Fruit fly (Drosophila melanogaster) whole organism, embryonic: ENCODE results near the gene CG15449.

Experiments
- Ada2b ChIP-seq: fragments of 200-800 bp; sonication (Bioruptor generic); IDR thresholded peaks from 2 replicates; pipeline ENCODE4 v1.3.6; 2022; ENCODE audit warnings: missing biosample characterization, missing genetic modification characterization
- Asciz ChIP-seq: fragments of 200-800 bp; sonication (Bioruptor generic); optimal IDR thresholded peaks from 2 replicates; lab custom pipeline; 2017; ENCODE audit warnings: missing biosample characterization, mild to moderate bottlenecking, missing genetic modification characterization, missing genetic modification reagents
- B-H1 ChIP-seq: fragments of 200-800 bp; sonication (Bioruptor generic); IDR thresholded peaks from 3 replicates; pipeline ENCODE4 v1.3.6; 2022; ENCODE audit warnings: missing biosample characterization, missing genetic modification characterization
- CG10366 ChIP-seq: fragments of 200-800 bp; sonication (Bioruptor generic); IDR thresholded peaks from 2 replicates; pipeline ENCODE4 v1.3.6; 2022; ENCODE audit warnings: missing biosample characterization, missing genetic modification characterization
- CG10959 ChIP-seq: fragments of 200-800 bp; sonication (Bioruptor generic); IDR thresholded peaks from 2 replicates; pipeline ENCODE4 v1.3.6; 2022; ENCODE audit warnings: missing biosample characterization, missing genetic modification characterization
- CG11456 ChIP-seq: fragments of 200-800 bp; sonication (Bioruptor generic); IDR thresholded peaks from 3 replicates; pipeline ENCODE4 v1.3.6; 2022; ENCODE audit warnings: missing biosample characterization, missing genetic modification characterization
- CG11504 ChIP-seq: fragments of 200-800 bp; sonication (Bioruptor generic); optimal IDR thresholded peaks from 3 replicates; lab custom pipeline; 2019; ENCODE audit warnings: missing biosample characterization, mild to moderate bottlenecking, missing genetic modification characterization, moderate library complexity
- CG14441 ChIP-seq: fragments of 200-800 bp; sonication (Bioruptor generic); IDR thresholded peaks from 2 replicates; pipeline ENCODE4 v1.3.6; 2022; ENCODE audit warnings: missing biosample characterization, missing genetic modification characterization
- CG14965 ChIP-seq: fragments of 200-800 bp; sonication (Bioruptor generic); optimal IDR thresholded peaks from 2 replicates; lab custom pipeline; 2016; ENCODE audit warnings: missing biosample characterization, missing genetic modification characterization, borderline replicate concordance
- CG15073 ChIP-seq: fragments of 200-800 bp; sonication (Bioruptor generic); optimal IDR thresholded peaks from 2 replicates; lab custom pipeline; 2016; ENCODE audit warnings: missing biosample characterization, missing genetic modification characterization
- CG2712 ChIP-seq: fragments of 200-800 bp; optimal IDR thresholded peaks from 3 replicates; lab custom pipeline; 2019; ENCODE audit warnings: missing biosample characterization, mild to moderate bottlenecking, missing genetic modification characterization, moderate library complexity
- CG30431 ChIP-seq: fragments of 200-800 bp; sonication (Bioruptor generic); optimal IDR thresholded peaks from 2 replicates; lab custom pipeline; 2017; ENCODE audit warnings: missing biosample characterization, missing genetic modification characterization
- CG34422 ChIP-seq: fragments of 200-800 bp; sonication (Bioruptor generic); IDR thresholded peaks from 3 replicates; pipeline ENCODE4 v1.3.6; 2022; ENCODE audit warnings: missing biosample characterization, missing genetic modification characterization
- CG7357 ChIP-seq: fragments of 200-800 bp; sonication (Bioruptor generic); IDR thresholded peaks from 3 replicates; pipeline ENCODE4 v1.3.6; 2022; ENCODE audit warnings: missing biosample characterization, missing genetic modification characterization
- CG7839 ChIP-seq: fragments of 200-800 bp; sonication (Bioruptor generic); optimal IDR thresholded peaks from 3 replicates; lab custom pipeline; 2018; ENCODE audit warnings: missing biosample characterization, mild to moderate bottlenecking, missing genetic modification characterization, moderate library complexity
- CG9727 ChIP-seq: fragments of 200-800 bp; sonication (Bioruptor generic); optimal IDR thresholded peaks from 3 replicates; lab custom pipeline; 2017; ENCODE audit warnings: missing biosample characterization, mild to moderate bottlenecking, missing genetic modification characterization
- CG9817 ChIP-seq: fragments of 200-800 bp; sonication (Bioruptor generic); optimal IDR thresholded peaks from 2 replicates; lab custom pipeline; 2018; ENCODE audit warnings: missing biosample characterization, mild to moderate bottlenecking, missing genetic modification characterization, moderate library complexity
- Drgx ChIP-seq: fragments of 200-800 bp; sonication (Bioruptor generic); IDR thresholded peaks from 2 replicates; pipeline ENCODE4 v1.3.6; 2022; ENCODE audit warnings: missing biosample characterization, missing genetic modification characterization
- Hand ChIP-seq: fragments of 200-800 bp; sonication (Bioruptor generic); optimal IDR thresholded peaks from 2 replicates; lab custom pipeline; 2017; ENCODE audit warnings: mild to moderate bottlenecking, missing biosample characterization, missing genetic modification reagents, missing genetic modification characterization
- Jarid2 ChIP-seq: fragments of 200-800 bp; sonication (Bioruptor generic); optimal IDR thresholded peaks from 3 replicates; lab custom pipeline; 2017; ENCODE audit warnings: mild to moderate bottlenecking, missing biosample characterization, missing genetic modification reagents, missing genetic modification characterization
- Med ChIP-seq: fragments of 200-800 bp; sonication (Bioruptor generic); peaks from one replicate; lab custom pipeline; 2016; ENCODE audit warnings: missing biosample characterization, missing genetic modification characterization, mild to moderate bottlenecking, inconsistent platforms, moderate library complexity
- Mrtf ChIP-seq: fragments of 200-800 bp; sonication (Bioruptor generic); IDR thresholded peaks from 3 replicates; pipeline ENCODE4 v1.3.6; 2022; ENCODE audit warnings: missing biosample characterization, missing genetic modification characterization
- NC2β ChIP-seq: fragments of 200-800 bp; sonication (Bioruptor generic); optimal IDR thresholded peaks from 2 replicates; lab custom pipeline; 2016; ENCODE audit warnings: missing biosample characterization, missing genetic modification characterization
- Opbp ChIP-seq: fragments of 200-800 bp; sonication (Bioruptor generic); IDR thresholded peaks from 3 replicates; pipeline ENCODE4 v1.3.6; 2022; ENCODE audit warnings: missing biosample characterization, missing genetic modification characterization; ENCODE audit not compliant: partially characterized antibody
- Pdp1 ChIP-seq, 2 experiments: fragments of 200-800 bp; sonication (Bioruptor generic); optimal IDR thresholded peaks; 3 replicates each; lab custom pipeline; 2016; ENCODE audit warnings: missing biosample characterization in 2 of 2, missing genetic modification characterization in 2 of 2, mild to moderate bottlenecking in 1 of 2, moderate library complexity in 1 of 2
- Six4 ChIP-seq: fragments of 200-800 bp; sonication (Bioruptor generic); optimal IDR thresholded peaks from 2 replicates; lab custom pipeline; 2016; ENCODE audit warnings: missing biosample characterization, missing genetic modification characterization
- ase ChIP-seq: fragments of 200-800 bp; sonication (Bioruptor generic); IDR thresholded peaks from 3 replicates; pipeline ENCODE4 v1.3.6; 2022; ENCODE audit warnings: missing biosample characterization, missing genetic modification characterization
- ato ChIP-seq: fragments of 200-800 bp; sonication (Bioruptor generic); IDR thresholded peaks from 2 replicates; pipeline ENCODE4 v1.3.6; 2022; ENCODE audit warnings: missing biosample characterization, missing genetic modification characterization; ENCODE audit not compliant: partially characterized antibody
- bsh ChIP-seq, 2 experiments: fragments of 200-800 bp; sonication (Bioruptor generic); optimal IDR thresholded peaks; 2 replicates each; lab custom pipeline; 2017 to 2018; ENCODE audit warnings: mild to moderate bottlenecking in 2 of 2, missing biosample characterization in 2 of 2, missing genetic modification characterization in 2 of 2, moderate library complexity in 1 of 2
- ci ChIP-seq: fragments of 200-800 bp; sonication (Bioruptor generic); IDR thresholded peaks from 3 replicates; pipeline ENCODE4 v1.3.6; 2022; ENCODE audit warnings: missing biosample characterization, missing genetic modification characterization
- danr ChIP-seq: fragments of 200-800 bp; sonication (Bioruptor generic); IDR thresholded peaks from 2 replicates; pipeline ENCODE4 v1.3.6; 2022; ENCODE audit warnings: missing biosample characterization, missing genetic modification characterization
- dysf ChIP-seq: fragments of 200-800 bp; sonication (Bioruptor generic); IDR thresholded peaks from 3 replicates; pipeline ENCODE4 v1.3.6; 2022; ENCODE audit warnings: missing biosample characterization, missing genetic modification characterization
- gem ChIP-seq: fragments of 200-800 bp; sonication (Bioruptor generic); optimal IDR thresholded peaks from 2 replicates; lab custom pipeline; 2019; ENCODE audit warnings: missing biosample characterization, mild to moderate bottlenecking, missing genetic modification characterization, moderate library complexity
- her ChIP-seq: fragments of 200-800 bp; sonication (Bioruptor generic); optimal IDR thresholded peaks from 2 replicates; lab custom pipeline; 2016; ENCODE audit warnings: missing biosample characterization, missing genetic modification characterization
- ken ChIP-seq: fragments of 200-800 bp; sonication (Bioruptor generic); IDR thresholded peaks from 3 replicates; pipeline ENCODE4 v1.3.6; 2022; ENCODE audit warnings: missing biosample characterization, missing genetic modification characterization
- lbe ChIP-seq: fragments of 200-800 bp; sonication (Bioruptor generic); optimal IDR thresholded peaks from 2 replicates; lab custom pipeline; 2016; ENCODE audit warnings: missing biosample characterization, mild to moderate bottlenecking, missing genetic modification characterization
- lmd ChIP-seq: fragments of 200-800 bp; sonication (Bioruptor generic); IDR thresholded peaks from 2 replicates; pipeline ENCODE4 v1.3.6; 2022; ENCODE audit warnings: missing biosample characterization, missing genetic modification characterization
- lola ChIP-seq, 3 experiments: fragments of >200 bp in 2 of 3; fragments of 200-800 bp in 1 of 3; sonication (Bioruptor generic) in 1 of 3; optimal IDR thresholded peaks; 2 replicates each; lab custom pipeline; 2017 to 2019; ENCODE audit warnings: missing biosample characterization in 3 of 3, missing genetic modification characterization in 3 of 3, mild to moderate bottlenecking in 1 of 3, moderate library complexity in 1 of 3
- mam ChIP-seq: fragments of 200-800 bp; sonication (Bioruptor generic); optimal IDR thresholded peaks from 3 replicates; lab custom pipeline; 2016; ENCODE audit warnings: missing biosample characterization, missing genetic modification characterization
- nom ChIP-seq: fragments of 200-800 bp; sonication (Bioruptor generic); optimal IDR thresholded peaks from 2 replicates; lab custom pipeline; 2017; ENCODE audit warnings: missing biosample characterization, missing genetic modification characterization, mild to moderate bottlenecking, moderate library complexity, missing genetic modification reagents
- oc ChIP-seq: fragments of 200-800 bp; sonication (Bioruptor generic); optimal IDR thresholded peaks from 2 replicates; lab custom pipeline; 2018; ENCODE audit warnings: missing biosample characterization, mild to moderate bottlenecking, missing genetic modification characterization, moderate library complexity
- pan ChIP-seq, 4 experiments: fragments of >200 bp in 3 of 4; fragments of 200-800 bp in 1 of 4; sonication (Bioruptor generic) in 1 of 4; optimal IDR thresholded peaks in 3 of 4; IDR thresholded peaks in 1 of 4; 2 replicates each; pipeline versions ENCODE4 v1.3.6 to Lab custom; 2017 to 2022; ENCODE audit warnings: missing biosample characterization in 2 of 4, missing genetic modification characterization in 2 of 4, mixed read lengths in 1 of 4
- prd ChIP-seq, 3 experiments: fragments of >200 bp in 2 of 3; fragments of 200-800 bp in 1 of 3; sonication (Bioruptor generic) in 1 of 3; optimal IDR thresholded peaks in 2 of 3; IDR thresholded peaks in 1 of 3; 2 replicates in 2 of 3; 3 replicates in 1 of 3; pipeline versions ENCODE4 v1.3.6 to Lab custom; 2017 to 2022; ENCODE audit warnings: missing biosample characterization in 1 of 3, missing genetic modification characterization in 1 of 3
- sens ChIP-seq: fragments of 200-800 bp; sonication (Bioruptor generic); peaks from one replicate; lab custom pipeline; 2016; ENCODE audit warnings: missing biosample characterization, missing genetic modification characterization
- sob ChIP-seq: fragments of 200-800 bp; sonication (Bioruptor generic); IDR thresholded peaks from 2 replicates; pipeline ENCODE4 v1.3.6; 2022; ENCODE audit warnings: missing biosample characterization, missing genetic modification characterization
- ssp ChIP-seq: fragments of 200-800 bp; sonication (Bioruptor generic); IDR thresholded peaks from 2 replicates; pipeline ENCODE4 v1.3.6; 2022; ENCODE audit warnings: missing biosample characterization, missing genetic modification characterization
- tio ChIP-seq: fragments of 200-800 bp; sonication (Bioruptor generic); optimal IDR thresholded peaks from 2 replicates; lab custom pipeline; 2017; ENCODE audit warnings: missing biosample characterization, missing genetic modification characterization, inconsistent platforms
- zen2 ChIP-seq: fragments of 200-800 bp; sonication (Bioruptor generic); IDR thresholded peaks from 3 replicates; pipeline ENCODE4 v1.3.6; 2022; ENCODE audit warnings: missing biosample characterization, missing genetic modification characterization; ENCODE audit not compliant: partially characterized antibody

CG15449 gene

DNA sequence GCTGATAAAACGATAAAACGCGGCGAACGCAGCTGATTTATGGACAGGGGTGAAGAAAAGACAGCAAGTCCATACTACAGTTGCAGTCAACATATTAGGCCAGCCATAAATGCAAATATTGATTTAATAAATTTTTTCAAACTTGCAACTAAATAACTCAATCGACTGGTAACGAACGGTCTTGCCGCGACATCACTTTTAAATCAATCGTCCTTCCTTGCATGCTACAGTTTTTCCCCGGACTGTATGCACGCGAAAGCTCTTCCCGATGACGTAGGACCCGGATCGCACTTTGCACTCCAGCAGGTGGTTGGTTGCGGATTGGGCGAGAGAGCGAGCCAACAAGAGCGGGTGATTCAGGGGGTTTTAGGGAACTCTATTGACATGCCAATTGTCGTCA lies 24.5 kb upstream of the CG15449 start (continued):
- TF ChIP-seq CG7357, result 0 out of 3 replicates have a peak, but pooled peaks have one; percentile 6
- 0 out of 2 replicates have a peak, but pooled peaks have one; percentile 21 for TF ChIP-seq danr (GFP tag; lab: Robert Waterston, UW)
- TF ChIP-seq bsh (GFP tag; optimal IDR thresholded peaks at IDR 0.05; lab: Kevin White, UChicago), result peak in 1 of 2 experiments; percentile 47
- TF ChIP-seq Mrtf (GFP tag; lab: Robert Waterston, UW), result 0 out of 3 replicates have a peak, but pooled peaks have one; percentile 6
- no peak for TF ChIP-seq her
- 0 out of 3 replicates have a peak, but pooled peaks have one; percentile 13 for TF ChIP-seq CG34422 (GFP tag; lab: Robert Waterston, UW)
- TF ChIP-seq mam (GFP tag; lab: Kevin White, UChicago), result peak; percentile 27
- 0 out of 3 replicates have a peak, but pooled peaks have one; percentile 7 for TF ChIP-seq ase (GFP tag; lab: Robert Waterston, UW)
- TF ChIP-seq ci, result 0 out of 3 replicates have a peak, but pooled peaks have one; percentile 34
- no peak for TF ChIP-seq pan (optimal IDR thresholded peaks at IDR 0.05; lab: Kevin White, UChicago)
- peak in 1 of 2 experiments; percentile 39 for TF ChIP-seq pan (GFP tag; optimal IDR thresholded peaks at IDR 0.05 in 1 of 2, IDR thresholded peaks at IDR 0.05 in 1 of 2)
- TF ChIP-seq lola (GFP tag; optimal IDR thresholded peaks at IDR 0.05; lab: Kevin White, UChicago), result no peak
- no peak for TF ChIP-seq zen2 (GFP tag; lab: Robert Waterston, UW)
- TF ChIP-seq Pdp1 (GFP tag; optimal IDR thresholded peaks at IDR 0.05; lab: Kevin White, UChicago), result no peak
- no peak for TF ChIP-seq Hand (GFP tag; lab: Kevin White, UChicago)
- 0 out of 2 replicates have a peak, but pooled peaks have one; percentile 24 for TF ChIP-seq sob (GFP tag; lab: Robert Waterston, UW)
- no peak for TF ChIP-seq CG14965
- TF ChIP-seq CG30431 (GFP tag; lab: Kevin White, UChicago), result no peak
- no peak for TF ChIP-seq Asciz
- 0 out of 2 replicates have a peak, but pooled peaks have one; percentile 8 for TF ChIP-seq ssp (GFP tag; lab: Robert Waterston, UW)
- TF ChIP-seq ato (GFP tag; lab: Robert Waterston, UW), result no peak
- TF ChIP-seq CG15073, result peak; percentile 30
- TF ChIP-seq Drgx (GFP tag; lab: Robert Waterston, UW), result peak; percentile 88
- TF ChIP-seq Opbp (GFP tag; lab: Robert Waterston, UW), result no peak
- no peak for TF ChIP-seq prd (optimal IDR thresholded peaks at IDR 0.05; lab: Kevin White, UChicago)
- TF ChIP-seq prd (GFP tag; IDR thresholded peaks at IDR 0.05; lab: Robert Waterston, UW), result peak; percentile 45; the same call in 1 of the 3 replicates
- TF ChIP-seq CG9727 (GFP tag; lab: Kevin White, UChicago), result peak; percentile 5
- peak; percentile 73 for TF ChIP-seq sens (GFP tag; lab: Kevin White, UChicago)
- peak; percentile 35; the same call in 1 of the 3 replicates for TF ChIP-seq dysf (GFP tag; lab: Robert Waterston, UW)
- TF ChIP-seq nom (GFP tag; lab: Kevin White, UChicago), result peak; percentile 90
- TF ChIP-seq gem, result peak; percentile 1
- peak; percentile 28; the same call in 1 of the 2 replicates for TF ChIP-seq CG10366 (GFP tag; lab: Robert Waterston, UW)
- peak; percentile 78 for TF ChIP-seq Med
- TF ChIP-seq CG11456 (GFP tag; lab: Robert Waterston, UW), result peak; percentile 64; the same call in 1 of the 3 replicates
- TF ChIP-seq B-H1 (GFP tag; lab: Robert Waterston, UW), result no peak
- no peak for TF ChIP-seq oc (tag; lab: Kevin White, UChicago)
- TF ChIP-seq Six4 (GFP tag; lab: Kevin White, UChicago), result no peak
- TF ChIP-seq Jarid2 (GFP tag; lab: Kevin White, UChicago), result no peak
- TF ChIP-seq CG7839 (tag; lab: Kevin White, UChicago), result peak; percentile 9
- peak; percentile 15 for TF ChIP-seq CG11504
- TF ChIP-seq CG10959 (GFP tag; lab: Robert Waterston, UW), result no peak
- TF ChIP-seq CG14441 (GFP tag; lab: Robert Waterston, UW), result peak; percentile 30; the same call in 1 of the 2 replicates
- TF ChIP-seq Ada2b (GFP tag; lab: Robert Waterston, UW), result peak; percentile 24; the same call in 1 of the 2 replicates
- no peak for TF ChIP-seq CG2712
- TF ChIP-seq lmd, result peak; percentile 31; the same call in 1 of the 2 replicates
- peak; percentile 7 for TF ChIP-seq tio (GFP tag; lab: Kevin White, UChicago)
- peak; percentile 95 for TF ChIP-seq lbe (GFP tag; lab: Kevin White, UChicago)
- peak; percentile 17 for TF ChIP-seq CG9817 (tag; lab: Kevin White, UChicago)
- no peak for TF ChIP-seq NC2β (GFP tag; lab: Kevin White, UChicago)
- TF ChIP-seq ken (GFP tag; lab: Robert Waterston, UW), result 0 out of 3 replicates have a peak, but pooled peaks have one; percentile 29
